Worm (Caenorhabditis elegans): ENCODE measurements around the gene cest-26.

cest-26 gene

ce11 chrX:4438823-4439222, 1.4 kb upstream of the cest-26 start:
- no peak for TF ChIP-seq unc-62 (GFP tag; optimal IDR thresholded peaks at IDR 0.05)

- no peak for TF ChIP-seq unc-62 (GFP tag; optimal IDR thresholded peaks at IDR 0.05)
These were observed 2.1 kb downstream of the cest-26 start for ce11 chrX:4435396-4435795.

- no peak for TF ChIP-seq unc-62 (GFP tag; optimal IDR thresholded peaks at IDR 0.05)
These were observed 2.9 kb downstream of the cest-26 start for ce11 chrX:4434577-4434976.

- no peak for TF ChIP-seq unc-62 (GFP tag; optimal IDR thresholded peaks at IDR 0.05)
These were observed 8.1 kb downstream of the cest-26 start for ce11 chrX:4429364-4429763.

- TF ChIP-seq unc-62 (GFP tag; optimal IDR thresholded peaks at IDR 0.05) = no peak
These were observed 10.1 kb downstream of the cest-26 start for ce11 chrX:4427387-4427786.

- TF ChIP-seq unc-62 (GFP tag; optimal IDR thresholded peaks at IDR 0.05) = no peak
These were observed 11.0 kb downstream of the cest-26 start for ce11 chrX:4426496-4426895.

- TF ChIP-seq unc-62 (GFP tag; optimal IDR thresholded peaks at IDR 0.05) = no peak
These were observed 13.2 kb downstream of the cest-26 start for ce11 chrX:4424254-4424653.

- no peak for TF ChIP-seq unc-62 (GFP tag; optimal IDR thresholded peaks at IDR 0.05)
These were observed 18.7 kb downstream of the cest-26 start, which contains the start of gene dop-1 for ce11 chrX:4418751-4419150. Gene dop-1 (minus strand): TSS chrX:4418851.

- TF ChIP-seq unc-62 (GFP tag; optimal IDR thresholded peaks at IDR 0.05) = no peak
These were observed 22.2 kb downstream of the cest-26 start for ce11 chrX:4415289-4415688.

- no peak for TF ChIP-seq unc-62 (GFP tag; optimal IDR thresholded peaks at IDR 0.05)
These were observed 24.2 kb downstream of the cest-26 start for ce11 chrX:4413206-4413605.

- TF ChIP-seq unc-62 (GFP tag; optimal IDR thresholded peaks at IDR 0.05) = no peak
These were observed 27.1 kb downstream of the cest-26 start for ce11 chrX:4410280-4410911.

- TF ChIP-seq unc-62 (GFP tag; optimal IDR thresholded peaks at IDR 0.05) = no peak
These were observed 27.7 kb downstream of the cest-26 start for ce11 chrX:4409591-4410279.

- TF ChIP-seq unc-62 (GFP tag; optimal IDR thresholded peaks at IDR 0.05) = no peak
These were observed 29.0 kb downstream of the cest-26 start for ce11 chrX:4408466-4408865.

ce11 chrX:4404717-4405116, 32.7 kb downstream of the cest-26 start:
- TF ChIP-seq unc-62 (GFP tag; optimal IDR thresholded peaks at IDR 0.05) = no peak

- no peak for TF ChIP-seq unc-62 (GFP tag; optimal IDR thresholded peaks at IDR 0.05)
These were observed 34.6 kb downstream of the cest-26 start, which contains the start of gene D1079.1 for ce11 chrX:4402854-4403253. Gene D1079.1 (plus strand): TSS chrX:4403154.

- TF ChIP-seq unc-62 (GFP tag; optimal IDR thresholded peaks at IDR 0.05) = no peak
These were observed 37.2 kb downstream of the cest-26 start for ce11 chrX:4400296-4400695.

- no peak for TF ChIP-seq unc-62 (GFP tag; optimal IDR thresholded peaks at IDR 0.05)
These were observed 40.0 kb downstream of the cest-26 start for ce11 chrX:4397460-4397859.
